Fruit fly (Drosophila melanogaster) whole organism, pupa: Measurements from ENCODE around the gene CASK.

Source experiments
- CG10348 ChIP-seq: fragments of 200-800 bp; sonication (Bioruptor generic); IDR thresholded peaks from 2 replicates; pipeline ENCODE4 v1.3.6; 2022; ENCODE audit warnings: missing biosample characterization, missing genetic modification characterization
- CG12605 ChIP-seq: fragments of 200-800 bp; sonication (Bioruptor generic); IDR thresholded peaks from 2 replicates; pipeline ENCODE4 v1.3.6; 2022; ENCODE audit warnings: missing biosample characterization, missing genetic modification characterization
- CG13204 ChIP-seq: fragments of 200-800 bp; sonication (Bioruptor generic); optimal IDR thresholded peaks from 2 replicates; lab custom pipeline; 2018; ENCODE audit warnings: missing biosample characterization, mild to moderate bottlenecking, missing genetic modification characterization, moderate library complexity
- CG14655 ChIP-seq: fragments of 200-800 bp; sonication (Bioruptor generic); optimal IDR thresholded peaks from 3 replicates; lab custom pipeline; 2017; ENCODE audit warnings: mild to moderate bottlenecking, missing biosample characterization, missing genetic modification reagents, missing genetic modification characterization
- CG15710 ChIP-seq: fragments of 200-800 bp; sonication (Bioruptor generic); optimal IDR thresholded peaks from 2 replicates; lab custom pipeline; 2018; ENCODE audit warnings: missing biosample characterization, mild to moderate bottlenecking, missing genetic modification characterization, moderate library complexity
- CG17806 ChIP-seq: fragments of 200-800 bp; sonication (Bioruptor generic); optimal IDR thresholded peaks from 2 replicates; lab custom pipeline; 2018; ENCODE audit warnings: missing biosample characterization, mild to moderate bottlenecking, missing genetic modification characterization, moderate library complexity
- CG32121 ChIP-seq: fragments of 200-800 bp; sonication (Bioruptor generic); IDR thresholded peaks from 2 replicates; pipeline ENCODE4 v1.3.6; 2022; ENCODE audit warnings: missing biosample characterization, missing genetic modification characterization
- CG34367 ChIP-seq: fragments of 200-800 bp; sonication (Bioruptor generic); optimal IDR thresholded peaks from 2 replicates; lab custom pipeline; 2018; ENCODE audit warnings: missing biosample characterization, mild to moderate bottlenecking, missing genetic modification characterization
- CG4496 ChIP-seq: fragments of 200-800 bp; sonication (Bioruptor generic); IDR thresholded peaks from 3 replicates; pipeline ENCODE4 v1.3.6; 2022; ENCODE audit warnings: missing biosample characterization, missing genetic modification characterization
- CG8159 ChIP-seq: fragments of 200-800 bp; sonication (Bioruptor generic); optimal IDR thresholded peaks from 3 replicates; lab custom pipeline; 2018; ENCODE audit warnings: missing biosample characterization, mild to moderate bottlenecking, missing genetic modification characterization, moderate library complexity
- CG8301 ChIP-seq: fragments of 200-800 bp; sonication (Bioruptor generic); optimal IDR thresholded peaks from 2 replicates; lab custom pipeline; 2018; ENCODE audit warnings: missing biosample characterization, mild to moderate bottlenecking, missing genetic modification characterization
- CG9948 ChIP-seq: fragments of 200-800 bp; sonication (Bioruptor generic); optimal IDR thresholded peaks from 2 replicates; lab custom pipeline; 2018; ENCODE audit warnings: missing biosample characterization, mild to moderate bottlenecking, missing genetic modification characterization, moderate library complexity
- D1 ChIP-seq: fragments of 200-800 bp; sonication (Bioruptor generic); optimal IDR thresholded peaks from 2 replicates; lab custom pipeline; 2018; ENCODE audit warnings: missing biosample characterization, mild to moderate bottlenecking, missing genetic modification characterization, moderate library complexity
- EcR ChIP-seq: fragments of 200-800 bp; sonication (Bioruptor generic); optimal IDR thresholded peaks from 3 replicates; lab custom pipeline; 2019; ENCODE audit warnings: missing biosample characterization, missing genetic modification characterization, mild to moderate bottlenecking, moderate library complexity, missing genetic modification reagents
- Ets98B ChIP-seq: fragments of 200-800 bp; sonication (Bioruptor generic); IDR thresholded peaks from 2 replicates; pipeline ENCODE4 v1.3.6; 2022; ENCODE audit warnings: missing biosample characterization, missing genetic modification characterization
- Pif1A ChIP-seq: fragments of 200-800 bp; sonication (Bioruptor generic); optimal IDR thresholded peaks from 3 replicates; lab custom pipeline; 2016; ENCODE audit warnings: missing biosample characterization, missing genetic modification characterization
- Pif1B ChIP-seq: fragments of 200-800 bp; sonication (Bioruptor generic); optimal IDR thresholded peaks from 3 replicates; lab custom pipeline; 2016; ENCODE audit warnings: missing biosample characterization, missing genetic modification characterization
- Snoo ChIP-seq: fragments of 200-800 bp; sonication (Bioruptor generic); optimal IDR thresholded peaks from 3 replicates; lab custom pipeline; 2017; ENCODE audit warnings: missing biosample characterization, mild to moderate bottlenecking, missing genetic modification characterization, inconsistent platforms
- fd96Ca ChIP-seq: fragments of 200-800 bp; sonication (Bioruptor generic); IDR thresholded peaks from 3 replicates; pipeline ENCODE4 v1.3.6; 2022; ENCODE audit warnings: missing biosample characterization, missing genetic modification characterization
- gl ChIP-seq: fragments of 200-800 bp; sonication (Bioruptor generic); optimal IDR thresholded peaks from 2 replicates; lab custom pipeline; 2018; ENCODE audit warnings: missing biosample characterization, mild to moderate bottlenecking, missing genetic modification characterization
- rn ChIP-seq: fragments of 200-800 bp; sonication (Bioruptor generic); IDR thresholded peaks from 2 replicates; pipeline ENCODE4 v1.3.6; 2022; ENCODE audit warnings: missing biosample characterization, missing genetic modification characterization

The CASK gene

DNA sequence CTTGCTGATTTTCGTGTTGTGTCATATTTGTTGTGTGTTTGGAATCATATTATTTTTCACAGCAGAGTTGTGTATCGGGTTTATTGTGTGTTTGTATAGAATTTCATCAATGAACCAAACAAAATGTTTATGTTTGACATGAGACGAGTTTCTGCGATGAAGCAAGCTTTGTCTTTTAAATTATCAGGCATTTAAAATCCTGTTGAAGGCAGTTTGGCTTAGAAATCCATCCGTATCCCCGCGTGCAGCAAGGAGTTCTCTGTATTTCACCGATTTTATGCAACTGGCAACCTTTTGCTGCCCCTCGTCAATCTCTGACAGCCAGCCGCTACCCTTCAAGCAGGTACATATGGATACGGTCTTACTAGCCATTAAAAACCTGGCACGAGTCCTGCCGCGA is 45.3 kb upstream of the CASK start, which contains the start of the genes CG6569 and Cby:
Gene CG6569, minus strand, starts transcription at position 101 of the 400 bp plus-strand sequence.
Gene Cby, plus strand, starts transcription at position 185 of the 400 bp plus-strand sequence.
- no peak for TF ChIP-seq Pif1A
- no peak for TF ChIP-seq CG10348 (GFP tag; lab: Robert Waterston, UW)
- TF ChIP-seq Ets98B, result no peak
- TF ChIP-seq gl (tag; lab: Kevin White, UChicago), result no peak
- no peak for TF ChIP-seq CG34367
- TF ChIP-seq Snoo (tag; lab: Kevin White, UChicago), result no peak
- no peak for TF ChIP-seq CG4496 (GFP tag; lab: Robert Waterston, UW)
- no peak for TF ChIP-seq CG13204 (GFP tag; lab: Kevin White, UChicago)
- no peak for TF ChIP-seq rn (GFP tag; lab: Robert Waterston, UW)
- no peak for TF ChIP-seq CG9948 (tag; lab: Kevin White, UChicago)
- TF ChIP-seq D1, result no peak

DNA sequence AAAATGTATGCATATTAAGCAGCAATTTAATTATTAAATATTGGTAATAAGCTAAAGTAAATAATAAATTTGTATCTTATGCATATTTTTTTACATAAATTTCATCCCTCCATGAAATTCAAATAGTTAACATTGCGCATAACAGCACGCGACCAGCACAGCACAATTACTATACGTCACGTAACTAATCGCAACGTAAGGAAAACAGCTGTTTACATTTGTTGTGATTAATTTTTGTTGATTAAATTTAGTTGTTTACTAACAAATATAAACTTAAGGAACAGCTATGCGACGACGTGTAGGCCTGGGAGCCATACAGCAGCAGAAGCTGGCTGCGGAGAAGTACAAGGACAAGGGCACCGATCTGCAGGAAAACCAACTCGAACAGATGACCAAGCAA is 42.5 kb upstream of the CASK start, which contains the start of gene lsn:
Gene lsn, plus strand, starts transcription at position 177 of the 400 bp plus-strand sequence.
- TF ChIP-seq fd96Ca, result no peak
- peak; percentile 46 for TF ChIP-seq D1
- no peak for TF ChIP-seq Pif1A
- TF ChIP-seq, all 21 proteins: peak for 1

DNA sequence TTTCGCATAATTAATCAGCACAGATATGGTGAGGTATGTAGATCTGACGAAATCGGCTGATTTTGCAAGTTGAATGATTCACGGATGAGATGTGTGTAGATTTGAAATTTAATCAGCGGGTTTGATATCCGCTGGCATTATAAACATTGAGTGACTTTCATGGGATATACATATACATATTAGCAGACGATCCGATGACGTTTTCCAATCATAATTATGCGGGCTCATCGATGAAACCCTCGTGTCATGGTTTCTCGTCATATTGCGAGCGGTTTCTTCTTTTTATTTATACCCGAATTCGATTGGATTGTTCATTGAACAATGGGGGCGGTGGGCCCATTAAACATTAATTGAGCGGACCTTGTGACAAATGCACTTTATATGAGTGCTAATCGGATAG is 42.0 kb upstream of the CASK start:
- no peak for TF ChIP-seq Pif1B (GFP tag; lab: Kevin White, UChicago)
- TF ChIP-seq CG10348 (GFP tag; lab: Robert Waterston, UW), result no peak
- TF ChIP-seq CG9948 (tag; lab: Kevin White, UChicago), result no peak
- no peak for TF ChIP-seq CG15710 (tag; lab: Kevin White, UChicago)
- no peak for TF ChIP-seq rn (GFP tag; lab: Robert Waterston, UW)
- TF ChIP-seq CG12605 (GFP tag; lab: Robert Waterston, UW), result no peak
- no peak for TF ChIP-seq CG13204 (GFP tag; lab: Kevin White, UChicago)
- TF ChIP-seq CG17806 (tag; lab: Kevin White, UChicago), result no peak
- no peak for TF ChIP-seq CG32121 (GFP tag; lab: Robert Waterston, UW)
- no peak for TF ChIP-seq Ets98B
- no peak for TF ChIP-seq Pif1A
- no peak for TF ChIP-seq fd96Ca

DNA sequence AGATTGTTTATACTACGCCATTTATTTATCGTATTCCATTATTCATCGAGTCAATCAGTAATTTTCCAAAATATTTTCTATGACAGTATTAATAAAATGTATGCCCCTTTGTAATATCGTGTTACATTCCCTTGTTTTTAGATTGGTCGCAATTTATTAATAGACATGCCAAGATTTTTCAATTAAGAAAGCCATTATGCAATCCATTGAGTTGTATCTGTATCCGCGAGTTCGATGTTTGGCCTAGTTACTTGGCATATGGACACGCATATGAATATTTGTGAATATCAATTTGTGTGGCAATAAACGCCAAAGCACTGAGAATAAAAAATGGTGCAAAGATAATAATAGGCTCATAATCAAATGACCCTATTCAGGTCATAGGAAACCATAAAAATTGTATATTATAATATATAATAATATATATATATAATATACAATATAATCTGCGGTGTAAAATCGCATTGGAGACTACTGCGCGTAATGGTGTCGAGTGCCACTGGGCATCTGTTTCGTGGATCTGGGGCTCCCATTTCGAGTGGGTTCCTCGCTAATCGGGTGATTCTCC is 41.4 kb upstream of the CASK start:
- TF ChIP-seq CG32121 (GFP tag; lab: Robert Waterston, UW) (0 out of 2 replicates have a peak, but pooled peaks have one; percentile 23), D1 (no peak), CG14655 (peak; percentile 16), CG12605 (GFP tag; lab: Robert Waterston, UW) (no peak)

DNA sequence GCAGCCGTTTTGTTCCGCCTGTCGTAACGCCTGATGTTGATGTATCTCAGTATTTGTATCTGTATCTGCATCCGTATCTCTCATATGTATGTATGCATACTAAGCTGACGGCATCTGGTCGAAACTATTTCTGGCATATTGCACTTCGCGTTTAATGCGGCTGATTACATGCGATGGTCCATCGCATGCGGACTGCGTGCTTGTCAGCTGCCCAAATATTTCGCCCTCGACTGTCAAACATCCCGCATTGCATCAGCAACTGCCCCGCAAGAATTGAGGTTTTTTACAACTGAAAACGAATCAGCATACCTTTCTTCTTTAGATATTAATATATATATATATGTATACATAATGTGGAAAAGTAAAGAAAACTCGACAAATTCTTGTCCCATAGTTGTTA is 40.4 kb upstream of the CASK start:
- TF ChIP-seq Pif1A (no peak), CG14655 (peak; percentile 41)

DNA sequence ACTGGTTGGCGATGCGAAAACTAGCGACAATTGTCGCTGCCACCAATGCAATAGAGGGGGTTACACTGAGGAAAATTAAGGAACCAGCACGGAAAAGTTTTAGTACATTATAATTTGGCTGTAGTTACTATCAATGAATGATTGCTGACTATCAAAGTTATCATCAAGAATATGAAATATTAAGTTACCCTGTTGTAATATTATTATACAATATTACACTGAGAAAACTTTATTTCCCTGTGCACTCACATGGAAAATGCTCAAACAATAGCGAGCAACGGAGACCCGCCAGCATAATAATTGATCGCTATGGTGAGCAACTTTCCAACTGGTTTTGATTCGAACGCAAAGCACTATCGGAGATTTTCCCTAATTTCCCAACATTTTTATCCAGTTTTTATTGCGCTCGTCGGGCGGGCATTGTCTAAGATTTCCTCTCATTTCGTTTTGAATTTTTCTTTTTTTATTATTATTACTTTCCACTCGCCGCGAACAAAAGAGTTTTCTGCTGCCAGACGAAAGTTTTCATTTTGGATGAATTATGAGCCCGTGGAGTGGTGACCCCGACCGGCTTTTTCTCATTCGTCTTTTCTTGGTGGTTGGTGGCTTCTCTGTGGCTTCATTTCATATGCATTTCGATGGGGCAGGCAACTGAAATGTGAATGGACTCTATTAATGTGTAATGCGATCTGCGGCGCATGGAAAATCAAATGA is 39.8 kb upstream of the CASK start:
- TF ChIP-seq CG9948 (tag; lab: Kevin White, UChicago), result peak; percentile 16
- TF ChIP-seq CG8159 (tag; lab: Kevin White, UChicago), result peak; percentile 8
- no peak; the same call in none of the 3 replicates for TF ChIP-seq fd96Ca
- TF ChIP-seq D1, result no peak
- no peak for TF ChIP-seq gl (tag; lab: Kevin White, UChicago)
- TF ChIP-seq CG13204 (GFP tag; lab: Kevin White, UChicago), result no peak
- TF ChIP-seq Snoo (tag; lab: Kevin White, UChicago), result no peak
- peak; percentile 86 for TF ChIP-seq CG12605 (GFP tag; lab: Robert Waterston, UW)
- peak; percentile 79 for TF ChIP-seq rn (GFP tag; lab: Robert Waterston, UW)
- peak; percentile 94 for TF ChIP-seq Ets98B
- peak; percentile 91 for TF ChIP-seq CG8301 (tag; lab: Kevin White, UChicago)
- TF ChIP-seq EcR (GFP tag; lab: Kevin White, UChicago), result no peak
- TF ChIP-seq CG34367, result no peak
- peak; percentile 93 for TF ChIP-seq CG32121 (GFP tag; lab: Robert Waterston, UW)
- TF ChIP-seq Pif1B (GFP tag; lab: Kevin White, UChicago), result peak; percentile 41
- peak; percentile 85 for TF ChIP-seq CG14655
- TF ChIP-seq CG4496 (GFP tag; lab: Robert Waterston, UW), result peak; percentile 94
- peak; percentile 78 for TF ChIP-seq CG10348 (GFP tag; lab: Robert Waterston, UW)
- TF ChIP-seq CG17806 (tag; lab: Kevin White, UChicago), result peak; percentile 21
- TF ChIP-seq Pif1A, result peak; percentile 73
- TF ChIP-seq, all 21 proteins: peak for 13

DNA sequence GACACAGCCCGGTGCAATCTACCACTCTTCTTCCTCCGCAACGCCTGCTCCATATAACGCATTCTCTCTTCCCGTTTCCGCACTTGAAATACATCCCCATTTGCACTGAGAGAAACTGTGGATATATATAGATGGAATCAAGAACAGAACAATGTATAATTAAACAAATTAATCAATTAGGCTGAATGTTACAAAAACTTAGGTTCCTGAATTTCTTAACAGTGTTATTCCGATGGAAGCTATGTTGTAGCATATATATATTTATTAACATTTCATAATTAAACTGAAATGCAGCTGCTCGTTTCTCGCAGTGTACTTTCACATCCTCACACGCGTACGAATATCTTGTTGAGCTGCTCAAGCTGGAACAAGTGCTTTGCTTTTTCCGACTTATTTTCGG is 37.0 kb upstream of the CASK start:
- TF ChIP-seq CG34367 (peak; percentile 70), Ets98B (peak; percentile 71), CG17806 (tag; lab: Kevin White, UChicago) (peak; percentile 66), CG12605 (GFP tag; lab: Robert Waterston, UW) (0 out of 2 replicates have a peak, but pooled peaks have one; percentile 58), D1 (no peak), gl (tag; lab: Kevin White, UChicago) (peak; percentile 28), CG9948 (tag; lab: Kevin White, UChicago) (peak; percentile 74), fd96Ca (0 out of 3 replicates have a peak, but pooled peaks have one; percentile 29), Snoo (tag; lab: Kevin White, UChicago) (peak; percentile 93), CG14655 (peak; percentile 72), CG32121 (GFP tag; lab: Robert Waterston, UW) (peak; percentile 48; the same call in 1 of the 2 replicates), rn (GFP tag; lab: Robert Waterston, UW) (peak; percentile 68; the same call in 1 of the 2 replicates), CG8301 (tag; lab: Kevin White, UChicago) (peak; percentile 80), CG15710 (tag; lab: Kevin White, UChicago) (peak; percentile 84), CG8159 (tag; lab: Kevin White, UChicago) (peak; percentile 85), Pif1A (peak; percentile 87), CG13204 (GFP tag; lab: Kevin White, UChicago) (peak; percentile 61), Pif1B (GFP tag; lab: Kevin White, UChicago) (peak; percentile 83), CG4496 (GFP tag; lab: Robert Waterston, UW) (peak; percentile 82), EcR (GFP tag; lab: Kevin White, UChicago) (peak; percentile 0), CG10348 (GFP tag; lab: Robert Waterston, UW) (no peak)
